Worm (Caenorhabditis elegans) whole organism, midembryonic: ENCODE data around the gene otpl-2.

ENCODE experiments used
- T22C8.4 ChIP-seq: fragments of 200-800 bp; sonication (Bioruptor generic); IDR thresholded peaks from 2 replicates; pipeline ENCODE4 v1.3.6; 2022; ENCODE audit warnings: missing genetic modification characterization, missing compliant biosample characterization
- cog-1 ChIP-seq: sonication (generic microtip); optimal IDR thresholded peaks from 2 replicates; lab custom pipeline; 2016; ENCODE audit warnings: missing genetic modification characterization, missing compliant biosample characterization
- flt-1 ChIP-seq: fragments of 200-800 bp; sonication (Bioruptor generic); IDR thresholded peaks from 2 replicates; pipeline ENCODE4 v1.3.6; 2022; ENCODE audit warnings: missing genetic modification characterization, missing compliant biosample characterization
- klf-2 ChIP-seq: fragments of 200-800 bp; sonication (Bioruptor generic); conservative IDR thresholded peaks from 2 replicates; pipeline ENCODE4 v1.3.6; 2022; ENCODE audit warnings: missing genetic modification reagents, missing genetic modification characterization, missing compliant biosample characterization
- med-1 ChIP-seq: sonication (generic microtip); optimal IDR thresholded peaks from 2 replicates; lab custom pipeline; 2017; ENCODE audit warnings: missing genetic modification characterization, mild to moderate bottlenecking, missing compliant biosample characterization, antibody characterized with exemption, missing genetic modification reagents; ENCODE audit not compliant: insufficient read depth
- ref-1 ChIP-seq: fragments of 200-800 bp; sonication (Bioruptor generic); conservative IDR thresholded peaks from 2 replicates; pipeline ENCODE4 v1.3.6; 2022; ENCODE audit warnings: missing genetic modification reagents, missing genetic modification characterization, missing compliant biosample characterization
- tab-1 ChIP-seq: fragments of 200-800 bp; sonication (Bioruptor generic); IDR thresholded peaks from 2 replicates; pipeline ENCODE4 v1.3.6; 2022; ENCODE audit warnings: missing genetic modification characterization, missing compliant biosample characterization
- ztf-23 ChIP-seq: fragments of 200-800 bp; sonication (Bioruptor generic); IDR thresholded peaks from 2 replicates; pipeline ENCODE4 v1.3.6; 2022; ENCODE audit warnings: missing genetic modification reagents, missing genetic modification characterization, missing compliant biosample characterization
- ztf-29 ChIP-seq: fragments of 200-800 bp; sonication (Bioruptor generic); IDR thresholded peaks from 2 replicates; pipeline ENCODE4 v1.3.6; 2022; ENCODE audit warnings: missing genetic modification reagents, missing genetic modification characterization, missing compliant biosample characterization

The otpl-2 gene

ce11 chrV:4046122-4046521, 27.4 kb upstream of the otpl-2 start, which contains the start of gene phat-7:
TSS of gene phat-7 (plus strand) at chrV:4046422.
- no peak for TF ChIP-seq T22C8.4 (GFP tag; lab: Robert Waterston, UW)
- no peak for TF ChIP-seq med-1 (GFP tag; lab: Kevin White, UChicago)
- no peak for TF ChIP-seq cog-1 (tag; lab: Kevin White, UChicago)
- TF ChIP-seq ztf-23 (GFP tag; lab: Robert Waterston, UW): no peak
- no peak for TF ChIP-seq klf-2 (GFP tag; lab: Robert Waterston, UW)
- no peak for TF ChIP-seq ref-1 (GFP tag; lab: Robert Waterston, UW)
- TF ChIP-seq ztf-29 (GFP tag; lab: Robert Waterston, UW): no peak
- TF ChIP-seq flt-1 (GFP tag; lab: Robert Waterston, UW): no peak
- no peak for TF ChIP-seq tab-1 (GFP tag; lab: Robert Waterston, UW)

- TF ChIP-seq flt-1 (GFP tag; lab: Robert Waterston, UW): no peak
- no peak for TF ChIP-seq tab-1 (GFP tag; lab: Robert Waterston, UW)
- no peak for TF ChIP-seq T22C8.4 (GFP tag; lab: Robert Waterston, UW)
- no peak for TF ChIP-seq cog-1 (tag; lab: Kevin White, UChicago)
Measured at ce11 chrV:4047541-4047940, 26.0 kb upstream of the otpl-2 start, which contains the start of gene srh-169. TSS of gene srh-169 (plus strand) at chrV:4047841.

DNA sequence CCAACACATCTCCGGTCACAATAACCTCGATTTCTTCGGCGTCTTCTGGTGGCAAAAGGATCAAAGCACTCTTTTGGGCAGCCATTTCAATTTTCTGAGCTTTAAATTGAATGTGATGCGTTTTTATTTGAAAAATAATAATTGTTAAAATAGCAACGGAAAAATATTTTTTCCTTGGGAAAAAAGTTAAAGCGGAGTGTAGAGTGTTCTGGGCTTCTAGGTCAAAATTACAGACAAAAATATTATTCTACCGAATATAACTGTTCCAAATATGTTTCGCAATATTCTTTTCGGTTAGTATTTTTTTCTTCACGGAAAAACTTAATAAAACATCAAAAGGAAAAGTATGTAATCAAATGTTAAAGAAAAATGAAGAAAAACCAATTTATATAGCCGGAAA, 18.5 kb upstream of the otpl-2 start, which contains the start of gene djr-1.2:
Gene djr-1.2, minus strand, starts transcription at position 101 of the 400 bp plus-strand sequence.
- TF ChIP-seq T22C8.4 (GFP tag; lab: Robert Waterston, UW): no peak
- no peak for TF ChIP-seq tab-1 (GFP tag; lab: Robert Waterston, UW)
- TF ChIP-seq ref-1 (GFP tag; lab: Robert Waterston, UW): no peak
- TF ChIP-seq ztf-29 (GFP tag; lab: Robert Waterston, UW): no peak
- no peak for TF ChIP-seq klf-2 (GFP tag; lab: Robert Waterston, UW)
- no peak for TF ChIP-seq ztf-23 (GFP tag; lab: Robert Waterston, UW)
- TF ChIP-seq med-1 (GFP tag; lab: Kevin White, UChicago): no peak
- TF ChIP-seq flt-1 (GFP tag; lab: Robert Waterston, UW): no peak
- TF ChIP-seq cog-1 (tag; lab: Kevin White, UChicago): no peak

DNA sequence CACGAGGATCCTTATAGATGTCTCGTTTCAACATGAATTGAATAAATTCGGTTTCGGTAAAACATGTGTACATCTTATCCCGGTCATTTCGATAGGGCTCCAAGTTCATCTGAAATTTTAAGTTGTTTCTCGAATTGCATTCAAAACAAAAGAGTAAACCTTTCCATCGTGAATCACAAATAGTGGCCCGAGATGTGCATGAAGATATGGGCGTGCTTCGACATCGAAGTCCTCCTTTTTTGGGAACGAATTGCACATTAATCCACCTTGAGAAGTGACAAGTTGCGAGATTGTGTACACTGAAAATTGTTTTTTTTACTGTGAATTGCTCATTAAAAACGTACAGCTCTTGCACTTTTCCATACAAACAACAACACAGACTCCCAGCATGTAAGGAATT, 17.4 kb upstream of the otpl-2 start:
- TF ChIP-seq ztf-29 (GFP tag; lab: Robert Waterston, UW) (no peak), T22C8.4 (GFP tag; lab: Robert Waterston, UW) (no peak), cog-1 (tag; lab: Kevin White, UChicago) (no peak), med-1 (GFP tag; lab: Kevin White, UChicago) (no peak), flt-1 (GFP tag; lab: Robert Waterston, UW) (no peak), ref-1 (GFP tag; lab: Robert Waterston, UW) (no peak), ztf-23 (GFP tag; lab: Robert Waterston, UW) (no peak), klf-2 (GFP tag; lab: Robert Waterston, UW) (no peak), tab-1 (GFP tag; lab: Robert Waterston, UW) (no peak)

DNA sequence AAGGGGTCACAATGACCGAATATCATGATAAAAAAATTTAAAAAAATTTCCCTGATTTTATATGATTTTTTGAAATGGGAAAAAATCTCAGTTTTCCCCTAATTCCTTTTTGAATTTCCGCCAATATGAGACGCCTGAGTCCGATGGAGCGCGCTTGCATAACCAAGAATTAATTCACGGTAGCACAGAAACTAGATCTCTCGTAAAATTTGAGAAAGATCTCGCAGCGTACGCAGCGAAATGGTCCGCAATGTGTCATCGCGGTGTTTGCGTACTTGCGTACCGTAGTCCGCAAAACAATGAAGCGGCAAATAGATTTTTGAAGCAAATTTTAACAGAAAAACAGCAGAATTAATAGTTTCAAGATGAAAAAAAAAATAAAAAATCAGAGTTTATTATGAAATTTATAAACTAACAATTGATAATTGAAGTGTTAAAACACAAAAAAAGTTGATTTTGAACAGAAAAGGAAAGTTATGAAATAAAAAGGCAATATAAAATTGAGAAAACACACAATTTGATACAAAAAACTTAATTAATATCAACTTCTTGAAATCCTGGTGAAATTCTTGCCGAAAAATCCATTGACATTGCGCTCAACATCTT, 9.9 kb upstream of the otpl-2 start:
- TF ChIP-seq flt-1 (GFP tag; lab: Robert Waterston, UW): 0 out of 2 replicates have a peak, but pooled peaks have one; percentile 38

DNA sequence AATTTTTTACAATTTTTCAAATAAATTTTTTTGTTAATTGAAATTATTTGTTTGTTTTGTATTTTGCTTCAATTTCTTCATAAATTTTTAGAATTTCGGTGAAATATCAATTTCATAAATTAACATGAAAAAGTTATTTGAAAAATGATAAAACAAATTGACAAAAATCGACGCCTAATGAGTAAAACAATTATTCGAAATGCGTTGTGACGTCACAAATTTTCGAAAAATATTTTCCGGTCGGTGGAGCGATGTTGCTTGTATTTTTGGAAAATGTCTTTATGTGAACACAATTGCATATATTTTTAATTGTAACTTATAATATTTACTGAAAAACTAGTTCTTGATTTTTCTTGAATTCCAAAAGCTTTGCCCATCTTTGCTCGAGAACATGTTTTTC, 7.0 kb downstream of the otpl-2 start:
- TF ChIP-seq cog-1 (tag; lab: Kevin White, UChicago): no peak
- no peak for TF ChIP-seq klf-2 (GFP tag; lab: Robert Waterston, UW)
- TF ChIP-seq ztf-29 (GFP tag; lab: Robert Waterston, UW): no peak
- no peak for TF ChIP-seq flt-1 (GFP tag; lab: Robert Waterston, UW)
- no peak for TF ChIP-seq med-1 (GFP tag; lab: Kevin White, UChicago)
- no peak for TF ChIP-seq ref-1 (GFP tag; lab: Robert Waterston, UW)
- no peak for TF ChIP-seq ztf-23 (GFP tag; lab: Robert Waterston, UW)
- TF ChIP-seq tab-1 (GFP tag; lab: Robert Waterston, UW): no peak
- no peak for TF ChIP-seq T22C8.4 (GFP tag; lab: Robert Waterston, UW)

DNA sequence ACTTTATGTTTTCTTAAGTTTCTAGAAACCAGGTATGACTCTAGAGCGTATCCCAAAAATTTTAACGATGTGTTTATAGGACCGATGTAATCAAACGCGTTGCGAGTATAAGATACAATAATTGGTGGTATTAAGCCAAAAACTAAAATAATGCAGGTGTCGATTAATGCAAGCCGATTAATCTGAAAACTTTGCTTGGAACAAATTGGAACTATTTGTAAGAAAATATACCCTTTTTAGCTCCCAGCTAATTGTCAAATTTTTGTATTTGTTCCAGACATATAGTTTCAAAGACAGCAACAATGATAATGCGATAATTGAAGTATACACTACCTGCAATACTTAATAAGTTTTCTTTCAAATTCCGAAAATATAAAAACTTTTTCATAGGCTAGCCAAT, 7.7 kb downstream of the otpl-2 start, which contains the start of gene srh-211:
Gene srh-211, minus strand, starts transcription at position 101 of the 400 bp plus-strand sequence.
- TF ChIP-seq cog-1 (tag; lab: Kevin White, UChicago): no peak
- no peak for TF ChIP-seq T22C8.4 (GFP tag; lab: Robert Waterston, UW)
- no peak for TF ChIP-seq ztf-29 (GFP tag; lab: Robert Waterston, UW)
- no peak for TF ChIP-seq tab-1 (GFP tag; lab: Robert Waterston, UW)
- TF ChIP-seq med-1 (GFP tag; lab: Kevin White, UChicago): no peak
- TF ChIP-seq ref-1 (GFP tag; lab: Robert Waterston, UW): no peak
- no peak for TF ChIP-seq klf-2 (GFP tag; lab: Robert Waterston, UW)
- TF ChIP-seq ztf-23 (GFP tag; lab: Robert Waterston, UW): no peak
- no peak for TF ChIP-seq flt-1 (GFP tag; lab: Robert Waterston, UW)

DNA sequence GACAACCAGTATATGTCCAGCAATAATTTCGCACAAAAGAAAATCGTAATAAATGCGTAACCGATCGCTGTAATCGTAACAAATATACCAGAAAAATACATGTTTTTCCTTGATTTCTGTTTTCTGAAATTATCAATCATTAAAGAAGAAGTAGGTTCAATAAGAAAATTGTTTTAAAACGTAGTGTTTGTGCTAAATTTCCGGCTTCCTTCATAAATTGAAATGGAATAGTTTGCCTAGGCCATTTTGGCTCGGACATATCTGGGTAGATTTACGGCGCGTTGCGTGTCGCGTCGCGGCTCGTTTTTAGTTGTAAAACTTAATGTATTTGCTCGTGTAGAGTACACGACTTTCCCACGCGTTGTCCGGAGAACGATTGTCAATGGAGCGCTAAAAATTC, 9.4 kb downstream of the otpl-2 start, which contains the start of gene F38H12.5:
Gene F38H12.5, minus strand, starts transcription at position 101 of the 400 bp plus-strand sequence.
- TF ChIP-seq tab-1 (GFP tag; lab: Robert Waterston, UW): no peak
- no peak for TF ChIP-seq klf-2 (GFP tag; lab: Robert Waterston, UW)
- no peak for TF ChIP-seq T22C8.4 (GFP tag; lab: Robert Waterston, UW)
- TF ChIP-seq ref-1 (GFP tag; lab: Robert Waterston, UW): no peak
- no peak for TF ChIP-seq med-1 (GFP tag; lab: Kevin White, UChicago)
- TF ChIP-seq ztf-29 (GFP tag; lab: Robert Waterston, UW): no peak
- no peak for TF ChIP-seq flt-1 (GFP tag; lab: Robert Waterston, UW)
- no peak for TF ChIP-seq ztf-23 (GFP tag; lab: Robert Waterston, UW)
- TF ChIP-seq cog-1 (tag; lab: Kevin White, UChicago): no peak

ce11 chrV:4094740-4095139, 21.2 kb downstream of the otpl-2 start, which contains the start of gene nhr-181:
TSS of gene nhr-181 (plus strand) at chrV:4095040.
- TF ChIP-seq klf-2 (GFP tag; lab: Robert Waterston, UW): no peak
- TF ChIP-seq cog-1 (tag; lab: Kevin White, UChicago): no peak
- TF ChIP-seq ref-1 (GFP tag; lab: Robert Waterston, UW): no peak
- TF ChIP-seq tab-1 (GFP tag; lab: Robert Waterston, UW): no peak
- TF ChIP-seq med-1 (GFP tag; lab: Kevin White, UChicago): no peak
- no peak for TF ChIP-seq T22C8.4 (GFP tag; lab: Robert Waterston, UW)
- TF ChIP-seq ztf-29 (GFP tag; lab: Robert Waterston, UW): no peak
- TF ChIP-seq flt-1 (GFP tag; lab: Robert Waterston, UW): no peak
- TF ChIP-seq ztf-23 (GFP tag; lab: Robert Waterston, UW): no peak
